Worm (Caenorhabditis elegans) whole organism, L2 larva: Measurements from ENCODE around the gene F59G1.8.

Experiments used
- F13H6.1 ChIP-seq: sonication (generic microtip); optimal IDR thresholded peaks from 2 replicates; lab custom pipeline; 2016; ENCODE audit warnings: missing genetic modification characterization, missing compliant biosample characterization
- ama-1 ChIP-seq: fragments of 150-350 bp; optimal IDR thresholded peaks from 2 replicates; lab custom pipeline; 2018; ENCODE audit warnings: inconsistent platforms
- ceh-82 ChIP-seq: fragments of 150-350 bp; optimal IDR thresholded peaks from 2 replicates; lab custom pipeline; 2014; ENCODE audit warnings: missing biosample characterization, missing genetic modification characterization
- elt-1 ChIP-seq: fragments of 150-350 bp; optimal IDR thresholded peaks from 2 replicates; lab custom pipeline; 2014; ENCODE audit warnings: missing biosample characterization, missing genetic modification characterization
- elt-3 ChIP-seq: sonication (generic microtip); optimal IDR thresholded peaks from 2 replicates; lab custom pipeline; 2017; ENCODE audit warnings: missing biosample characterization, missing genetic modification characterization
- lsy-2 ChIP-seq, 2 experiments: fragments of 150-350 bp in 1 of 2; sonication (generic microtip) in 1 of 2; optimal IDR thresholded peaks; 2 replicates each; lab custom pipeline; 2014 to 2017; ENCODE audit warnings: missing biosample characterization in 2 of 2, missing genetic modification characterization in 2 of 2
- nhr-12 ChIP-seq: fragments of 150-350 bp; optimal IDR thresholded peaks from 2 replicates; lab custom pipeline; 2014; ENCODE audit warnings: missing biosample characterization, missing genetic modification characterization
- nhr-23 ChIP-seq: fragments of 150-350 bp; optimal IDR thresholded peaks from 2 replicates; lab custom pipeline; 2014; ENCODE audit warnings: missing biosample characterization, missing genetic modification reagents, missing genetic modification characterization
- snpc-4 ChIP-seq: fragments of 150-350 bp; optimal IDR thresholded peaks from 2 replicates; lab custom pipeline; 2014; ENCODE audit warnings: missing biosample characterization, missing genetic modification characterization
- unc-39 ChIP-seq: fragments of 150-350 bp; optimal IDR thresholded peaks from 2 replicates; lab custom pipeline; 2014; ENCODE audit warnings: missing biosample characterization, missing genetic modification characterization
- ztf-11 ChIP-seq: sonication (generic microtip); optimal IDR thresholded peaks from 2 replicates; lab custom pipeline; 2017; ENCODE audit warnings: missing biosample characterization, missing genetic modification characterization
- ztf-4 ChIP-seq: fragments of 150-350 bp; optimal IDR thresholded peaks from 2 replicates; lab custom pipeline; 2014; ENCODE audit warnings: missing biosample characterization, missing genetic modification characterization

- TF ChIP-seq ztf-4 (tag; lab: Kevin White, UChicago): no peak
- no peak for TF ChIP-seq nhr-23 (tag; lab: Kevin White, UChicago)
- TF ChIP-seq elt-3 (tag; lab: Kevin White, UChicago): no peak
- no peak for TF ChIP-seq F13H6.1 (tag; lab: Kevin White, UChicago)
- no peak for TF ChIP-seq unc-39 (tag; lab: Kevin White, UChicago)
- TF ChIP-seq elt-1: no peak
- TF ChIP-seq ceh-82 (tag; lab: Kevin White, UChicago): no peak
- no peak for TF ChIP-seq snpc-4 (tag; lab: Kevin White, UChicago)
- no peak for TF ChIP-seq nhr-12 (tag; lab: Kevin White, UChicago)
- no peak for TF ChIP-seq ztf-11 (tag; lab: Kevin White, UChicago)
- no peak for TF ChIP-seq ama-1 (lab: Kevin White, UChicago)
- TF ChIP-seq lsy-2 (tag; optimal IDR thresholded peaks at IDR 0.05; lab: Kevin White, UChicago): no peak
These were observed 34.4 kb downstream of the F59G1.8 start, which contains the start of gene F28B12.6 for ce11 chrII:5940815-5941214.
